Worm (Caenorhabditis elegans) whole organism, L1 larva: Measurements from ENCODE around the gene clec-175.

ENCODE experiments used
- C16A3.4 ChIP-seq: fragments of 150-350 bp; optimal IDR thresholded peaks from 2 replicates; lab custom pipeline; 2014; ENCODE audit warnings: missing biosample characterization, missing genetic modification characterization
- C34B4.2 ChIP-seq: sonication (generic microtip); optimal IDR thresholded peaks from 2 replicates; lab custom pipeline; 2017; ENCODE audit warnings: mild to moderate bottlenecking, missing genetic modification characterization, missing compliant biosample characterization
- grh-1 ChIP-seq: fragments of 200-800 bp; sonication (Bioruptor generic); IDR thresholded peaks from 2 replicates; pipeline ENCODE4 v1.3.6; 2022; ENCODE audit warnings: missing genetic modification reagents, missing genetic modification characterization, missing compliant biosample characterization
- jun-1 ChIP-seq: fragments of 150-350 bp; optimal IDR thresholded peaks from 2 replicates; lab custom pipeline; 2014; ENCODE audit warnings: missing biosample characterization, missing genetic modification reagents, missing genetic modification characterization
- lir-3 ChIP-seq: sonication (generic microtip); optimal IDR thresholded peaks from 2 replicates; lab custom pipeline; 2016; ENCODE audit warnings: mild to moderate bottlenecking, missing genetic modification characterization, moderate library complexity, missing compliant biosample characterization; ENCODE audit not compliant: poor library complexity

ce11 chrIV:4423885-4424284, 1.8 kb downstream of the clec-175 start:
- TF ChIP-seq C16A3.4 (tag; lab: Kevin White, UChicago) (no peak), jun-1 (tag; lab: Kevin White, UChicago) (no peak), C34B4.2 (tag; lab: Kevin White, UChicago) (no peak), lir-3 (tag; lab: Kevin White, UChicago) (no peak), grh-1 (GFP tag; lab: Robert Waterston, UW) (no peak)
